Worm (Caenorhabditis elegans): Measurements from ENCODE around the gene neg-1.

ce11 chrV:4341208-4341607, 33.5 kb downstream of the neg-1 start, which contains the start of gene glrx-3:
- TF ChIP-seq nhr-76 (tag; optimal IDR thresholded peaks at IDR 0.05) (no peak), pqm-1 (tag; optimal IDR thresholded peaks at IDR 0.05) (no peak), pha-4 (tag; optimal IDR thresholded peaks at IDR 0.05) (no peak), ceh-16 (tag; optimal IDR thresholded peaks at IDR 0.05) (no peak), eor-1 (tag; optimal IDR thresholded peaks at IDR 0.05) (no peak)
